Worm (Caenorhabditis elegans): ENCODE results near the gene crld-1.

Gene crld-1

DNA sequence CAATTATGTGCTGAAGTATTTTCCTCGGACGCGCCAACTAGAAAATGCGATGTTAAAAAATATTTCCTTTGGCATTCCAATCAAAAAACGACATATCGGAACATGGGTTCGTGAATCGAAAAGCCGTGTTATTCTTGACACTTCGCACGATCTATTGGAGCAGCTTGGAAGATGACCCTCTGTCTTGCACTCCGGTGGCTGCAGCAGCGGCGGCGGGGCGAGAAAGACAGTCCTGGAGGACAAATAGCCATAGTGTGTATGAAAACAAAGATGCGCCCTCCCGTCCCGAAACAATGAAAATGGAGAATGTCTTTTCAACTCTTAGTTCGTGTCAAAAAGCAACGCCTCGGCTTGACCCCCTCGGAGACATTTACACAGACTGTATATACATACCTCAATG is 13.3 kb upstream of the crld-1 start:
- no peak for TF ChIP-seq ceh-43 (GFP tag; optimal IDR thresholded peaks at IDR 0.05)
- TF ChIP-seq ceh-83 (GFP tag; optimal IDR thresholded peaks at IDR 0.05) = no peak
- no peak for TF ChIP-seq ztf-11 (tag; optimal IDR thresholded peaks at IDR 0.05)
- no peak for TF ChIP-seq zip-8 (tag; optimal IDR thresholded peaks at IDR 0.05)
- no peak for TF ChIP-seq unc-62 (GFP tag; optimal IDR thresholded peaks at IDR 0.05)
- no peak for TF ChIP-seq mls-2 (tag; optimal IDR thresholded peaks at IDR 0.05)
- TF ChIP-seq nhr-12 (tag; optimal IDR thresholded peaks at IDR 0.05) = no peak
- TF ChIP-seq unc-120 (tag; optimal IDR thresholded peaks at IDR 0.05; ENCODE audit: poor library complexity, severe bottlenecking) = no peak
- TF ChIP-seq mab-5 (tag; optimal IDR thresholded peaks at IDR 0.05) = no peak
- TF ChIP-seq ces-1 (GFP tag; optimal IDR thresholded peaks at IDR 0.05) = no peak
- no peak for TF ChIP-seq blmp-1 (tag; optimal IDR thresholded peaks at IDR 0.05)
- TF ChIP-seq lin-32 (GFP tag; optimal IDR thresholded peaks at IDR 0.05) = no peak
- TF ChIP-seq sem-2 (GFP tag; optimal IDR thresholded peaks at IDR 0.05) = no peak

DNA sequence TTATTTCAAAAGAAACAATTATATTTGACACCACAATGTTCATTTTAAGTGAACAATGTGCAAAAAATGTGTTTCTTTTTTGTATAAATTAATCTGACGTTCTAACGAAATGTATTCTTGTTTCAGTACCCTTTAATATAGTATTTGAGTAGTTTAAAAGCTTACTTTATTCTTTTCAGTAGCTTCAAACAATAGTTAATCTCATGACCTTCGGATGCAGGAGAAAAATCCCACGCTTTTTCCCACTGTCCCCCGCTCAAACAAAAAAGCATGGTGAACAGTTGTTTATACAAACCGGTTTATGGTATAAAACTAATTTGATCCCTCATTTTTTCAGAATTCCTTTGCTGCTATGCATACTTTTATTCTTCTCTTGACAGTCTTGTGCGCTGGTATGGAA is 10.9 kb upstream of the crld-1 start, which contains the start of gene scl-14:
scl-14 (plus strand) TSS at position 301 of the 400 bp plus-strand sequence.
- TF ChIP-seq ces-1 (GFP tag; optimal IDR thresholded peaks at IDR 0.05) (no peak), mls-2 (tag; optimal IDR thresholded peaks at IDR 0.05) (no peak), mep-1 (tag; optimal IDR thresholded peaks at IDR 0.05) (no peak), ceh-43 (GFP tag; optimal IDR thresholded peaks at IDR 0.05) (no peak), lin-13 (tag; optimal IDR thresholded peaks at IDR 0.05) (no peak), pha-4 (tag; optimal IDR thresholded peaks at IDR 0.05) (no peak), tbx-8 (GFP tag; optimal IDR thresholded peaks at IDR 0.05) (no peak), cnd-1 (tag; optimal IDR thresholded peaks at IDR 0.05) (no peak), elt-3 (tag; optimal IDR thresholded peaks at IDR 0.05) (no peak), sem-2 (GFP tag; optimal IDR thresholded peaks at IDR 0.05) (no peak), bed-3 (GFP tag; optimal IDR thresholded peaks at IDR 0.05) (no peak), snpc-4 (tag; optimal IDR thresholded peaks at IDR 0.05) (no peak)

DNA sequence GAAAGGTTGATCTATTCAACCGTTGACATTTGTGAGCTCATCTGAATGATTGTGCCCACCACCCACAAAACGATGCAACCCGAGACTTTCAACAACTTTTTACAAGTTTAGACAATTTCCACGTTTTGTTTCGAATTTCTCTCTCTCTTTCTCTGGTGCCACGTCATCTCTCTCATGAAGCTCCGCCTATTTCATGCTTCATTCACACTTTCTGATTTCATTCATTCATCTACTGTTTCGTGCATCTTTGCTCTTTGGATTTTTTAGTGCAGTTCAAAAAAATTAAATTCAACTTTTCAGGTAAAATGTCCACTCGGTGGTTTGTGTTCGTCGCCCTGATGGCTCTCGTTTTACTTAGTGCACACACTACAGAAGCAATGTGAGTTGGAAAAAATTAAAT is 5.0 kb downstream of the crld-1 start, which contains the start of gene nlp-79:
nlp-79 (plus strand) TSS at position 301 of the 400 bp plus-strand sequence.
- TF ChIP-seq unc-120 (tag; optimal IDR thresholded peaks at IDR 0.05; ENCODE audit: poor library complexity, severe bottlenecking) = no peak
- TF ChIP-seq ceh-43 (GFP tag; optimal IDR thresholded peaks at IDR 0.05) = no peak
- TF ChIP-seq bed-3 (GFP tag; optimal IDR thresholded peaks at IDR 0.05) = no peak
- TF ChIP-seq unc-62 (GFP tag; optimal IDR thresholded peaks at IDR 0.05) = no peak
- TF ChIP-seq mep-1 (tag; optimal IDR thresholded peaks at IDR 0.05) = no peak
- TF ChIP-seq blmp-1 (tag; optimal IDR thresholded peaks at IDR 0.05) = no peak

DNA sequence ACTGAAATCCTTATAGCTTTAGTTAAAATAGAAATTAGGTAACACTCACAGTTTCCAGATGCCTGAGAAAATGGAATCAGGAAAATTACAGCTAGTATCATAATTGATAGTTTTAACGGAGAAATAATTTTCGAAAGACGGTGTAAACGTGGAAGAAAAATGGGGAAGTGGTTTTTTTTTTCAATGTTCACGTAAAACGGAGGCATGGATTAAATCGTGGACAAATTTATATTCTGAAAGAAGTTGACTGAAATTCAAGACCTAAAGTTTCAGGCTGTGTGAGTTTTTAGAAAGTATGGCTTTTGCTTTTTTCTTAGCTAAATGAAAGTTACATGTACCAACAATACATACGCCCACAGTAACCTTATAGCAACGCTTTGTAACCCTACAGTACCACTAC is 12.0 kb downstream of the crld-1 start, which contains the start of gene spe-43:
spe-43 (minus strand) TSS at position 101 of the 400 bp plus-strand sequence.
- no peak for TF ChIP-seq M03D4.4 (tag; optimal IDR thresholded peaks at IDR 0.05)
- TF ChIP-seq ces-1 (GFP tag; optimal IDR thresholded peaks at IDR 0.05) = no peak
- no peak for TF ChIP-seq unc-39 (tag; optimal IDR thresholded peaks at IDR 0.05)
- no peak for TF ChIP-seq cnd-1 (tag; optimal IDR thresholded peaks at IDR 0.05)
- no peak for TF ChIP-seq nhr-28 (tag; optimal IDR thresholded peaks at IDR 0.05)
- TF ChIP-seq zip-8 (tag; optimal IDR thresholded peaks at IDR 0.05) = no peak
- TF ChIP-seq lin-32 (GFP tag; optimal IDR thresholded peaks at IDR 0.05) = no peak
- TF ChIP-seq elt-1 (tag; optimal IDR thresholded peaks at IDR 0.05; ENCODE audit: borderline replicate concordance, insufficient read depth) = no peak
- no peak for TF ChIP-seq nhr-2 (tag; optimal IDR thresholded peaks at IDR 0.05)
- no peak for TF ChIP-seq unc-120 (tag; optimal IDR thresholded peaks at IDR 0.05; ENCODE audit: poor library complexity, severe bottlenecking)
- no peak for TF ChIP-seq unc-62 (GFP tag; optimal IDR thresholded peaks at IDR 0.05)
- TF ChIP-seq lsy-2 (tag; optimal IDR thresholded peaks at IDR 0.05) = no peak
- TF ChIP-seq blmp-1 (tag; optimal IDR thresholded peaks at IDR 0.05) = no peak
- TF ChIP-seq mab-5 (tag; optimal IDR thresholded peaks at IDR 0.05) = no peak
- TF ChIP-seq lin-13 (tag; optimal IDR thresholded peaks at IDR 0.05) = no peak

DNA sequence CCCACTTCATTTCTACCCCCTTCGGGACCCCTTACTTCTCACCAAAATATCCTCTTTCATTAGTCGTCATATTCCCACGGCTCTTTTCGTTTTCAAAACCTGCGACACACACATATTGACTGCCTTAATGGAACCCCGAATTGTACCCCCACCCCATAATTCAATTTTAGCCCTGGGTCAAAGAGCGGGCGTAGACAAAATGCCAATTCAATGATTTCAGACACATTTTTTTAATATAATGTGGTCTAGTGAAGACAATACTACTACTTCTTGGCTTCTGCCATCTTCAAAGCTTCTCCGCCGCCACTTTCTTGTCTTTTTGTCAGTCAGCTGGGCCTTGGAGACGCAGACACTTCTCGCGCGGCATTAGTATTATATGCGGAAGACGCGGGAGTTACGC is 26.5 kb downstream of the crld-1 start:
- TF ChIP-seq ces-1 (GFP tag; optimal IDR thresholded peaks at IDR 0.05) = peak; percentile 55
- TF ChIP-seq mep-1 (tag; optimal IDR thresholded peaks at IDR 0.05) = no peak

DNA sequence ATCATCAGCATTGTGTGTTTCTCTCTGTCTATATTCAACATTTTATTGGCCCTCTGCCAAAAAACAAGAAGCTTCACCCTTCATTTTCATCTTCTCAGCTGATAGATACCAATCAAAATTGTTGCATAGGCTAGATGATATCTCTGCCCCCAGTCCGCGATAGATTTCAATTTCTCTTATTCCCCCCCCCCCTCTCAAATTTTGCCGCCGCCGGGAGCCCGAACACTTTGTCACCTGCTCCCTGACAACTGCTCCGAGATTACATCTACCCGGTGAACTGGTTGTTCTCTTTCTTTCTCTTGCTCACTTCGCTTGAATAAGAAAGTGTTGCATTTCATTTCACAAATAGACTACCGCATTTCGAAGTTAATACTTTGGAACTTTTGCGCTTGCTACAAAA is 28.2 kb downstream of the crld-1 start:
- TF ChIP-seq unc-62 (GFP tag; optimal IDR thresholded peaks at IDR 0.05) (peak; percentile 17), hlh-1 (tag; optimal IDR thresholded peaks at IDR 0.05) (peak; percentile 92), zip-8 (tag; optimal IDR thresholded peaks at IDR 0.05) (no peak)

All from whole organism, mixed stage, embryonic.